Fruit fly (Drosophila melanogaster) ovary, adult (tissue): ENCODE results near the gene Tpr2.

Experiments
- CG17801 ChIP-seq: fragments of 200-800 bp; optimal IDR thresholded peaks from 2 replicates; lab custom pipeline; 2019; ENCODE audit warnings: missing biosample characterization, mild to moderate bottlenecking, missing genetic modification characterization, moderate library complexity; ENCODE audit not compliant: partially characterized antibody

The Tpr2 gene

dm6 chr2L:16530809-16531208 is 39.5 kb downstream of the Tpr2 start:
- no peak for TF ChIP-seq CG17801

- TF ChIP-seq CG17801: no peak
These were observed 40.3 kb downstream of the Tpr2 start for dm6 chr2L:16531507-16532134.

DNA sequence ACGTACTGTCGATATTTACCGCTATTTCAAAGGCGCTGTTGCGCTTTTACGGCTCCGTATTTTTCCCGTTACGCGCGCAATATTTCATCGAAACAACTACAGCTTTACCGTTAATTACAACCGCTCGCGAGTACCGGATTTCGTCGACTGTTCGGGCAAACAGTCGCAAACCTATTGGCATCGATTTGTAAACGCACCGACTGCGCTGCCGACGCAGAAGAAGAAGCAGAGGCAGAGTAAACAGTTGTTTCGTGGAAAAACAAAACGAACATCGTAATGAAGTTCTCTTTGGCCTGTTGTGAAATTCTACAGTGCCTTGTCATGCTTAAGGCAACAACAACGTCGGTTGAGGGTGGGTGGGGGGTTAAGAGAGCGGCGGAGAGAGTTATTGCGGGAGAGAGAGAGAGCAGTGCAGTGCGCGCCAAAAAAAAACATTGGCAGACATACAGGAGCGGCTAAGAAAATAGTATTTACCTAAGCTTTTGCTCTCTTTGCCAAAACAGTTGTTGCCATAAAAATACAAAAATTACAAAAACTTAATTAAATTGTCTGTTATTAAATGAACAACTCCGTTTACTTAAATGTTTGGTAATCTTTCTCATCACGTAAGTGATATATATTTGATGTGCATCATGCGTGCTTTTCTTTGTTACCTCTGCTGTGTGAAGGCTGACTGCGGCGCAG is 41.5 kb downstream of the Tpr2 start, which contains the start of gene CG5953:
Gene CG5953, minus strand, starts transcription at position 176 of the 684 bp plus-strand sequence.
- TF ChIP-seq CG17801: peak; percentile 91

DNA sequence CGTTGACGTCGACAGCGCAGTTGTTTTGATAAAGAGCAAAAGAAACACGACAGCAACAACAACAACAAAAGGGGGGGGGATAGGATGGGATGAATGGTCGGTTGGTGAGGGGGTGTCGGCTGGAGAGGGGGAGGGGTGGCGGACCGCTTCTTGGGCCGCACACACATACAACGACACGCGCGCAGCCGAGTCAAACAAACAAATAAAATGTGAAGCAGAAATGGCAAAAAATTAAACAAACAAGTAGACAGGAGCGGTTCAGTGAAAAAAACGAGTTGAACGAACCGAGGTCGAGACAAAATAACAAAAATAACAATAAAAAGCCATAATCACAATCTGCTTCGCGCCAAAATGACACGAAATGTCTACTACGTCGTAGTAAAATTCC is 42.0 kb downstream of the Tpr2 start:
- no peak for TF ChIP-seq CG17801

- peak; percentile 73 for TF ChIP-seq CG17801
These were observed 43.0 kb downstream of the Tpr2 start for dm6 chr2L:16534174-16534835.

DNA sequence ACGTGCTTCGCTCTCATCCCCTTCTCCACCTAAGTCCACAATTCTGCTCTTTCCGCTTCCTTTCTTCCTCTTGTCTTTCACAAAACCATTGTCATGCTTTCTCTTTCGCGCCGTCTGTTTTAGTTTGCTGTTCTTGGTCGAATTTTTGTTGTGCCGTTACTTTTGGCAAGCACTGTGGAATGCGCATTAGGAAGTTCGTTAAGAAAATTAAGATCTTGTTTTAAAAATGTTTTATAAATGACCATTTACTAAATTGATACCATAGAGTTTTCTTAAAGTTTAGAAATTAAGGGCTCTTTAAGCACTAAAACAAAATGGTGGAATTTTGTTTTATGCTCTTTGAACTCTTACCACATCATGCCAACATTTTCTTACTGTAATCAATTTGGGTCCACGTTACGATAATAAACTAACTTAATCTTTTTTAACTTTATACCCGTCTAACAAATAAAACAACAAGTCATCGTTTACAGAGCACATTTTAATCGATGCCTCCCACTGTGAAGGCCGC is 43.8 kb downstream of the Tpr2 start:
- TF ChIP-seq CG17801: peak; percentile 31

dm6 chr2L:16535673-16536144 is 44.4 kb downstream of the Tpr2 start:
- peak; percentile 68 for TF ChIP-seq CG17801

DNA sequence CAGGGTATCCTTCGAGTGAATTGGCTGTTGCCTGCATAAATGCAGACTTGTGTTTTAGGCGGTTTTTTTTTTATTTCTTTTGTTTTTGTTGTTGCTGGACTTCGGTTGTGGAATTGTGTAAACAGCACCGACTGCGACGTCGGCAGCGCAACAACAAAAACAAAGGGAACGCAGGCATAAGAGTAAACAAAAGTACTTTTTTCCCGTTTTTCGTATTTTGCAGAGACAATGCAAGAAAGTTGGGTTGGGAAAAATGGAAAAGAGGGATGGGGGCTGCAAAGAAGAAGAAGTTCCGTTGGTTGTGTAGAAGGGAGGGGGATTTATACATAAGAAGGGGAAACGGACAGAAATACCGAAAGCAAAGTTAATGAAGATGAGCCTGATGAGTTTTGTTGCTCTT is 45.2 kb downstream of the Tpr2 start:
- TF ChIP-seq CG17801: no peak

DNA sequence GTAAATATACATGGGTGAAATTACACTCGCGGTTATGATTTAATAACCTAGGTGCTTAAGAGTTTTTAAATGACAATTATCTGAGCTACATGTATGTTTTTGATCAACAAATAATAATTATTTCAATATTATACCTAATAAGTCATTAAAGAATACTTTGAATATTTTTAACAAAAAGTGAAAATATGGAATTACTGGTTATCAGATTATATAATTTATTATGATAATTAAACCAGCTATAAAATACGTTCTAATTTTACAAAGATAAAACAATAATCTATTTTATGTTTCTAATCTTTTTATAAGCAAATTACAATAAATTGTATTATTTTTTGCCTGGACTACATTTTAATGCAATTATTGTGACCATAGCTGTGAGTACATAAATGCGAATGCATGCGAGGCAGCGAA is 45.7 kb downstream of the Tpr2 start:
- peak; percentile 78 for TF ChIP-seq CG17801

DNA sequence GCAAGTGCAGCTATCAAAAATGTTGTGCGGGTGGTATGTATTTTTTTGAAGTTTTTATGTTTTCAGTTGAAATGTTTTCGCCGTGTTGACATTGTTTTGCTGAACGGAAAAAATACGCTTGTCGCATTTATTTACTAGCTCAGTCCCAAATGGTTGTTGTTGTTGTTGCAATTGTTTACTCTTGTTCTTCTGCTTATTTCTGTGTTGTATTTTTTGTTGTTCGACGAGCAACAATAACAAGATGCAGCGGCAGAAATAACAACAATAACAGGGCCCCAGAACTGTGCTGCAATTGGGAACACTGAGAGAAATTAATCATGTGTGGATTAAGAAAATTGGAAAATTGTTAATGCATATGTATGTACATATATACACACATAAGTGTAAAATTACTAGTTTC is 46.8 kb downstream of the Tpr2 start:
- peak; percentile 57 for TF ChIP-seq CG17801

DNA sequence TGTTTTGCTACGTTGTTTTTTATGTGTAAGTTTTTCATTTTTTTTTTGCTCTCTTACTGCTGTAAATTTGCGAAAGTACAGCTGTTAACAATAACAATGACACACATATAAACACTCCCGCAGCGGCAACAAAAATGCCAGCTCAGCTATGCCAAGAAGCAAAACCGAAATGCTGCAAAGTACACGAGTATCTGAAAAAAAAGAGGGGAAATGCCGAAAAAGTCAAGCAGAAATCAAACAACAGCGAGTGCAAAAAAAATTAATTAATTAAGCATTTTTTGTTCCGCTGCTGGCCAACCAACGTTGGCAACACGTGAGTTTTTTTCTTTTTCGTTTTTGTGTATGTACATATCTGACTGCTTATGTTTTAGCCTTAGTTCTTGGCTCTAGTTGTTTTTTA is 47.6 kb downstream of the Tpr2 start:
- peak; percentile 89 for TF ChIP-seq CG17801

DNA sequence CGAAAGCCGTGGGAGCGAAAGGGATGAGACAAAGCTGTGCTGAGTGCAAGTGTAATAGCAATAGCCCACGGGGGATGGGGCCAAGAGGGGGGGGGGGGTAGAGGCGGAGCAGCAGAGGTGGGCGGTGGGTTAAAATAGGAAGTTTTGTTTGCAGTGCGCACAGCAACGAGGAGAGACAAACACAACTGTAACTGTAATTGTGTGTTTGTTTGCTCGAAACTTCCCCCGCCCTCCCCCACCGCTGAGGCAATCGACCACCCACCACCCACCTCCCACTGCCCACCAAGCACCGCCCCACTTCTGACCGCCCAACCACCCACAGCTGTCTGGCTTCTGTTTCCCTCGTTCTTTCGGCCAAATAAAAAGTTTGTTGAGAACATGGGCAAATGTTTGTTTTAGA is 49.4 kb downstream of the Tpr2 start:
- TF ChIP-seq CG17801: no peak

dm6 chr2L:16541318-16541717 is 50.0 kb downstream of the Tpr2 start:
- TF ChIP-seq CG17801: no peak

- TF ChIP-seq CG17801: no peak
These were observed 50.4 kb downstream of the Tpr2 start for dm6 chr2L:16541733-16542132.

DNA sequence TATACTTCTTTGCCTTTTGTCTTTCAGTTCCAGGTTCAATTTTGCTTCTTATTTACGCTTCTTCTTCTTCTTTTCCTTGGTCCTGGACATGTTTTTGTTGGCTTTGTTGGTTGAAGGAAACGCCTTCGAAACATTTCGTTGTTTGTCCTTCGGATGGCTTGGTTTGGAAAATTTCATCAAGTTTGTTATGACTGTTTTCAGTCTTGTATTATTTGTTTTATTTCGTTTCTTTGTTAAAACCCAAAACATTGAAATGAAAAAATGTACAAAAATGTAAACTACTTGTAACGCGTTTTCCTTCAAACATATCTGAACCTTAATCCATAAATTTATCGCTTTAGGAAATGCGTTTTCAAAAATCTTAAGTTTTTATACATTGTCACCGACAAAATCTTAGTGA is 50.9 kb downstream of the Tpr2 start, which contains the start of gene CG31816:
Gene CG31816, plus strand, starts transcription at position 301 of the 400 bp plus-strand sequence.
- no peak for TF ChIP-seq CG17801

DNA sequence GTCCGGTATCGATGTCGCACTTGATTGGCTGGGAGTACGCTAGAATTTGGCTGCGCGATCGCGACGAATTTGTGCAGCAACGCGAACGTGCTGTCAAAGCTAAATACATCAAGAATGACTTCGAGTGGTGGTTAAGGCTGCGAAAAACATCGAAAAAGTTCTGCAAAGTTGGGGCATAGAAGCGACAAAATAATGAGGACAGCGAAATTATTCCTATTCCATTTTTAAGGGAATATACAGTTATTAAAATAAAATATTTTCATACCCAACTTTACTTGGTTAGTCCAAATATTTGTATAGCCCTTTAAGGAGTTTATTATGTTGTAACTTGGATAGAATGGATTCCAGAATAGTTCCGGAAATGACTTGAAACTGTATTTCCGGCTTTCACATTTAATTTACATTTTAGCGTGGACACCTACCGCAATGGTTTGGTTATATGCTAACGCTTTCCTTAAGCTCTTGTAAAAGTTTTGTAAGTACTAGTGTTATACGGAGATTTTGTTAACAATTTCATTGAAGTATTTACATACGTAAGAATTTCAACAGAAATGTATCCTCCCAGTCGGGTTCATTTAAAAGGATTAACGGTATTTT is 51.8 kb downstream of the Tpr2 start:
- TF ChIP-seq CG17801: no peak

- TF ChIP-seq CG17801: no peak
These were observed 52.6 kb downstream of the Tpr2 start for dm6 chr2L:16543894-16544293.
